Fruit fly (Drosophila melanogaster): Measurements from ENCODE around the gene CG13005.

CG13005 gene

dm6 chrX:16772882-16773827 is 30.3 kb upstream of the CG13005 start (continued):
- no peak for TF ChIP-seq Meics (GFP tag; optimal IDR thresholded peaks at IDR 0.05)
- TF ChIP-seq nerfin-1 (tag; optimal IDR thresholded peaks at IDR 0.05): peak; percentile 30
- no peak for TF ChIP-seq CG1832 (GFP tag; optimal IDR thresholded peaks at IDR 0.05)
- TF ChIP-seq dysf (GFP tag; IDR thresholded peaks at IDR 0.05): peak; percentile 73; the same call in 2 of the 3 replicates
- TF ChIP-seq Fer3 (tag; optimal IDR thresholded peaks at IDR 0.05): peak; percentile 21
- TF ChIP-seq her (GFP tag; optimal IDR thresholded peaks at IDR 0.05): no peak
- TF ChIP-seq CG15514 (GFP tag; optimal IDR thresholded peaks at IDR 0.05): no peak
- TF ChIP-seq CG10209 (GFP tag; optimal IDR thresholded peaks at IDR 0.05): peak; percentile 27
- peak; percentile 36; the same call in 1 of the 2 replicates for TF ChIP-seq CG11085 (GFP tag; IDR thresholded peaks at IDR 0.05)
- TF ChIP-seq Ravus (GFP tag; IDR thresholded peaks at IDR 0.05): no peak
- TF ChIP-seq pum (GFP tag; optimal IDR thresholded peaks at IDR 0.05): peak; percentile 65
- TF ChIP-seq CG6683 (GFP tag; optimal IDR thresholded peaks at IDR 0.05): no peak
- TF ChIP-seq Ets65A (GFP tag): peak; percentile 89
- no peak for TF ChIP-seq al (GFP tag; IDR thresholded peaks at IDR 0.05)
- TF ChIP-seq gro (GFP tag; optimal IDR thresholded peaks at IDR 0.05): no peak
- TF ChIP-seq Rx (GFP tag; IDR thresholded peaks at IDR 0.05): peak; percentile 70
- peak; percentile 68 for TF ChIP-seq CG10366 (GFP tag; IDR thresholded peaks at IDR 0.05)
- TF ChIP-seq jumu (GFP tag; optimal IDR thresholded peaks at IDR 0.05): peak; percentile 75
- TF ChIP-seq CG17361 (GFP tag; IDR thresholded peaks at IDR 0.05): peak; percentile 62
- peak; percentile 43 for TF ChIP-seq CG16863 (GFP tag; optimal IDR thresholded peaks at IDR 0.05)
- TF ChIP-seq jing (GFP tag; optimal IDR thresholded peaks at IDR 0.05): peak; percentile 10
- TF ChIP-seq CG12071 (GFP tag; optimal IDR thresholded peaks at IDR 0.05): peak; percentile 7
- TF ChIP-seq Drgx (GFP tag; IDR thresholded peaks at IDR 0.05): peak; percentile 81
- TF ChIP-seq zen2 (GFP tag; IDR thresholded peaks at IDR 0.05; ENCODE audit: partially characterized antibody): no peak
- TF ChIP-seq Ssrp (tag; optimal IDR thresholded peaks at IDR 0.05): peak; percentile 24
- TF ChIP-seq jigr1 (GFP tag; IDR thresholded peaks at IDR 0.05): 0 out of 3 replicates have a peak, but pooled peaks have one; percentile 21
- no peak for TF ChIP-seq toy (GFP tag; IDR thresholded peaks at IDR 0.05)
- peak; percentile 39; the same call in 1 of the 3 replicates for TF ChIP-seq CG7357 (GFP tag; IDR thresholded peaks at IDR 0.05)
- peak; percentile 64; the same call in 1 of the 2 replicates for TF ChIP-seq dan (GFP tag; IDR thresholded peaks at IDR 0.05)
- peak; percentile 27 for TF ChIP-seq CG6813 (GFP tag; optimal IDR thresholded peaks at IDR 0.05)
- peak; percentile 52 for TF ChIP-seq ind (GFP tag; optimal IDR thresholded peaks at IDR 0.05)
- TF ChIP-seq Camta (GFP tag; optimal IDR thresholded peaks at IDR 0.05): peak; percentile 58
- TF ChIP-seq repo (GFP tag; optimal IDR thresholded peaks at IDR 0.05): peak; percentile 51
- no peak for TF ChIP-seq trh (GFP tag; optimal IDR thresholded peaks at IDR 0.05)
- TF ChIP-seq CG2712 (tag; optimal IDR thresholded peaks at IDR 0.05): peak; percentile 78
- TF ChIP-seq usp (GFP tag; optimal IDR thresholded peaks at IDR 0.05): no peak
- TF ChIP-seq Gug (GFP tag; IDR thresholded peaks at IDR 0.05): peak; percentile 59; the same call in 3 of the 4 replicates
- TF ChIP-seq da (GFP tag; optimal IDR thresholded peaks at IDR 0.05): no peak
- TF ChIP-seq CG9609 (GFP tag; optimal IDR thresholded peaks at IDR 0.05): peak; percentile 79
- peak; percentile 50; the same call in 1 of the 2 replicates for TF ChIP-seq CG17612 (GFP tag; IDR thresholded peaks at IDR 0.05)
- no peak for TF ChIP-seq BEAF-32 (GFP tag; optimal IDR thresholded peaks at IDR 0.05)
- peak; percentile 28 for TF ChIP-seq ems (GFP tag; optimal IDR thresholded peaks at IDR 0.05)
- TF ChIP-seq CG10959 (GFP tag; IDR thresholded peaks at IDR 0.05): peak; percentile 78
- TF ChIP-seq E2f2 (GFP tag; IDR thresholded peaks at IDR 0.05): peak; percentile 41; the same call in 1 of the 2 replicates
- no peak for TF ChIP-seq CG14965 (GFP tag; optimal IDR thresholded peaks at IDR 0.05; ENCODE audit: borderline replicate concordance)
- TF ChIP-seq lab (GFP tag; optimal IDR thresholded peaks at IDR 0.05): peak; percentile 46
- no peak for TF ChIP-seq Trl (optimal IDR thresholded peaks at IDR 0.05)
- peak; percentile 72 for TF ChIP-seq Trl (GFP tag; optimal IDR thresholded peaks at IDR 0.05)
- TF ChIP-seq croc (GFP tag; conservative IDR thresholded peaks at IDR 0.05): peak; percentile 66

Data from whole organism, embryonic.